Fruit fly (Drosophila melanogaster): ENCODE data around the gene Teh4.

The Teh4 gene

dm6 chr3L:4173584-4173983, 4.5 kb downstream of the Teh4 start, which contains the start of gene CG18675:
CG18675 (plus strand) TSS chr3L:4173884.
- TF ChIP-seq Vsx2 (GFP tag; optimal IDR thresholded peaks at IDR 0.05; ENCODE audit: partially characterized antibody) = no peak
- no peak for TF ChIP-seq tai (GFP tag; optimal IDR thresholded peaks at IDR 0.05)
- no peak for TF ChIP-seq pan (optimal IDR thresholded peaks at IDR 0.05)
- TF ChIP-seq brk (GFP tag; optimal IDR thresholded peaks at IDR 0.05) = no peak
- TF ChIP-seq woc (GFP tag; optimal IDR thresholded peaks at IDR 0.05) = no peak
- TF ChIP-seq br (GFP tag; optimal IDR thresholded peaks at IDR 0.05) = no peak

- TF ChIP-seq HLH106 (tag; optimal IDR thresholded peaks at IDR 0.05) (peak; percentile 51), Dif (GFP tag; optimal IDR thresholded peaks at IDR 0.05; ENCODE audit: partially characterized antibody) (peak; percentile 40), Jra (GFP tag; optimal IDR thresholded peaks at IDR 0.05) (no peak), Hnf4 (GFP tag; optimal IDR thresholded peaks at IDR 0.05) (peak; percentile 24), N (GFP tag; optimal IDR thresholded peaks at IDR 0.05) (no peak), Rel (GFP tag; optimal IDR thresholded peaks at IDR 0.05) (no peak), Rel (tag; optimal IDR thresholded peaks at IDR 0.05) (peak; percentile 67), psq (GFP tag; optimal IDR thresholded peaks at IDR 0.05) (peak; percentile 14), Dfd (GFP tag; optimal IDR thresholded peaks at IDR 0.05) (no peak), Vsx2 (GFP tag; optimal IDR thresholded peaks at IDR 0.05; ENCODE audit: partially characterized antibody) (no peak), OdsH (GFP tag; optimal IDR thresholded peaks at IDR 0.05) (no peak), Myc (optimal IDR thresholded peaks at IDR 0.05) (no peak), CrebA (GFP tag; optimal IDR thresholded peaks at IDR 0.05; ENCODE audit: borderline replicate concordance) (peak; percentile 51), h (GFP tag; optimal IDR thresholded peaks at IDR 0.05) (peak; percentile 3), ey (GFP tag; optimal IDR thresholded peaks at IDR 0.05) (no peak), Mio (GFP tag; optimal IDR thresholded peaks at IDR 0.05) (no peak)
Observed at dm6 chr3L:4169957-4170651, 8.0 kb downstream of the Teh4 start, which contains the start of gene Ero1L. Ero1L (plus strand) TSS chr3L:4170404.

dm6 chr3L:4167353-4167842, 10.7 kb downstream of the Teh4 start, which contains the start of gene mas:
mas (minus strand) TSS chr3L:4167464.
- TF ChIP-seq HLH106 (tag; optimal IDR thresholded peaks at IDR 0.05) = no peak
- TF ChIP-seq brk (GFP tag; optimal IDR thresholded peaks at IDR 0.05) = no peak
- no peak for TF ChIP-seq tai (GFP tag; optimal IDR thresholded peaks at IDR 0.05)
- no peak for TF ChIP-seq N (GFP tag; optimal IDR thresholded peaks at IDR 0.05)
- TF ChIP-seq Mio (GFP tag; optimal IDR thresholded peaks at IDR 0.05) = no peak
- no peak for TF ChIP-seq rgr (GFP tag; optimal IDR thresholded peaks at IDR 0.05)
- peak; percentile 38 to 89 for TF ChIP-seq dl (GFP tag; optimal IDR thresholded peaks at IDR 0.05; ENCODE audit: insufficient read depth in 1 of 2, partially characterized antibody in 2 of 2)
- no peak for TF ChIP-seq jim (GFP tag; optimal IDR thresholded peaks at IDR 0.05)
- TF ChIP-seq h (GFP tag; optimal IDR thresholded peaks at IDR 0.05) = no peak
- TF ChIP-seq OdsH (GFP tag; optimal IDR thresholded peaks at IDR 0.05) = no peak
- peak; percentile 91 for TF ChIP-seq Dif (GFP tag; optimal IDR thresholded peaks at IDR 0.05; ENCODE audit: partially characterized antibody)
- peak; percentile 22 for TF ChIP-seq fru (GFP tag; optimal IDR thresholded peaks at IDR 0.05)
- no peak for TF ChIP-seq Myc (optimal IDR thresholded peaks at IDR 0.05)
- TF ChIP-seq woc (GFP tag; optimal IDR thresholded peaks at IDR 0.05) = no peak
- no peak for TF ChIP-seq Abd-B (GFP tag; optimal IDR thresholded peaks at IDR 0.05)
- no peak for TF ChIP-seq Hr78 (GFP tag; optimal IDR thresholded peaks at IDR 0.05)
- TF ChIP-seq dsf (GFP tag; optimal IDR thresholded peaks at IDR 0.05; ENCODE audit: borderline replicate concordance) = no peak
- TF ChIP-seq CG32264 (GFP tag; optimal IDR thresholded peaks at IDR 0.05) = no peak
- TF ChIP-seq CrebA (GFP tag; optimal IDR thresholded peaks at IDR 0.05; ENCODE audit: borderline replicate concordance) = no peak
- TF ChIP-seq lola (GFP tag; optimal IDR thresholded peaks at IDR 0.05) = no peak
- TF ChIP-seq br (GFP tag; optimal IDR thresholded peaks at IDR 0.05) = no peak
- TF ChIP-seq Sp1 (GFP tag; optimal IDR thresholded peaks at IDR 0.05) = no peak

- peak; percentile 44 for TF ChIP-seq Sp1 (GFP tag; optimal IDR thresholded peaks at IDR 0.05)
- TF ChIP-seq CrebA (GFP tag; optimal IDR thresholded peaks at IDR 0.05; ENCODE audit: borderline replicate concordance) = peak; percentile 62
- TF ChIP-seq brk (GFP tag; optimal IDR thresholded peaks at IDR 0.05) = no peak
Observed at dm6 chr3L:4160926-4161325, 17.1 kb downstream of the Teh4 start, which contains the start of gene nab. nab (minus strand) TSS chr3L:4160932.

dm6 chr3L:4159264-4159663, 18.8 kb downstream of the Teh4 start:
- TF ChIP-seq Mio (GFP tag; optimal IDR thresholded peaks at IDR 0.05) (no peak), Abd-B (GFP tag; optimal IDR thresholded peaks at IDR 0.05) (no peak), CG32264 (GFP tag; optimal IDR thresholded peaks at IDR 0.05) (no peak), HLH106 (tag; optimal IDR thresholded peaks at IDR 0.05) (no peak), Dfd (GFP tag; optimal IDR thresholded peaks at IDR 0.05) (no peak), CG9705 (GFP tag; optimal IDR thresholded peaks at IDR 0.05) (no peak)

Measured in whole organism, wandering third instar larva.